Fruit fly (Drosophila melanogaster): ENCODE results near the gene CG43702.

DNA sequence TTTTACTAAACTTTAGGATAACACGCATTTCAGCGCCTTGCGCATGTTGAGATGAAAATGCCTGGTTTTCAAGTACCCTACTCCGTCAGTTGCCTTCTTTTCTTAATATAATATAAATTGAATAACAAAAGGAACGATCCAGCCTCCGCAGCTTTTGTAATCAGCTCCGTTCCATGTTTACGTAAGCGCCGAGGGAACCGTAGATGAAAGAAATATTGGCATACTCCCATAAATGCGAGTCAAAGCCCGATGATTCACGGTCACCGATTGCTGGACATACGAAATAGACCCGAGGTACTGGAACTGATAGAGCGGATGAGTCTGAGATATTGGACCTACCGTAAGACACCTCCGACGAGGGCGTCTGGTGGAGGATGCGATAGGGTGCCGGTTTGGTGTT lies 44.1 kb downstream of the CG43702 start:
- no peak for TF ChIP-seq CG8478 (optimal IDR thresholded peaks at IDR 0.05)
- no peak for TF ChIP-seq EcR (GFP tag; optimal IDR thresholded peaks at IDR 0.05)
- no peak for TF ChIP-seq Dll (optimal IDR thresholded peaks at IDR 0.05)
- TF ChIP-seq pan (optimal IDR thresholded peaks at IDR 0.05) = no peak
- TF ChIP-seq usp (GFP tag; optimal IDR thresholded peaks at IDR 0.05) = no peak
